Fruit fly (Drosophila melanogaster) S2 (cell line): ENCODE data around the gene CG7840.

Experiments used
- CG8478 ChIP-seq: fragments of >200 bp; optimal IDR thresholded peaks from 2 replicates; lab custom pipeline; 2018
- CTCF ChIP-seq, 2 experiments: fragments of >200 bp; optimal IDR thresholded peaks; 2 replicates each; lab custom pipeline; 2018

dm6 chr2L:8257401-8258266, 47.8 kb upstream of the CG7840 start, which contains the start of gene CG8086:
- TF ChIP-seq CTCF (optimal IDR thresholded peaks at IDR 0.05; lab: Kevin White, UChicago) (no peak), CG8478 (no peak)
